Worm (Caenorhabditis elegans) whole organism, young adult: Measurements from ENCODE around the gene F37H8.6.

Source experiments
- B0336.3 ChIP-seq: fragments of 200-800 bp; sonication (Bioruptor generic); IDR thresholded peaks from 2 replicates; pipeline ENCODE4 v1.3.6; 2022; ENCODE audit warnings: missing genetic modification characterization, missing compliant biosample characterization
- C17E4.6 ChIP-seq: fragments of 200-800 bp; sonication (Bioruptor generic); IDR thresholded peaks from 2 replicates; pipeline ENCODE4 v1.3.6; 2022; ENCODE audit warnings: missing genetic modification reagents, missing genetic modification characterization, missing compliant biosample characterization
- F39B2.1 ChIP-seq: fragments of 200-800 bp; sonication (Bioruptor generic); IDR thresholded peaks from 2 replicates; pipeline ENCODE4 v1.3.6; 2022; ENCODE audit warnings: missing genetic modification reagents, missing genetic modification characterization, missing compliant biosample characterization
- F52B5.7 ChIP-seq: sonication (generic microtip); optimal IDR thresholded peaks from 2 replicates; lab custom pipeline; 2016; ENCODE audit warnings: mild to moderate bottlenecking, missing genetic modification characterization, missing compliant biosample characterization
- F55B11.4 ChIP-seq: sonication (generic microtip); optimal IDR thresholded peaks from 2 replicates; lab custom pipeline; 2016; ENCODE audit warnings: missing compliant biosample characterization, missing genetic modification characterization, borderline replicate concordance; ENCODE audit not compliant: insufficient read depth
- T07F8.4 ChIP-seq: sonication (generic microtip); optimal IDR thresholded peaks from 2 replicates; lab custom pipeline; 2016; ENCODE audit warnings: mild to moderate bottlenecking, missing genetic modification characterization, moderate library complexity, missing compliant biosample characterization
- T26A5.8 ChIP-seq: sonication (generic microtip); optimal IDR thresholded peaks from 2 replicates; lab custom pipeline; 2016; ENCODE audit warnings: missing genetic modification characterization, missing compliant biosample characterization
- Y67H2A.10 ChIP-seq: fragments of 200-800 bp; sonication (Bioruptor generic); conservative IDR thresholded peaks from 2 replicates; pipeline ENCODE4 v1.3.6; 2022; ENCODE audit warnings: missing genetic modification reagents, missing genetic modification characterization, missing compliant biosample characterization
- Y79H2A.3 ChIP-seq: fragments of 200-800 bp; sonication (Bioruptor generic); conservative IDR thresholded peaks from 2 replicates; pipeline ENCODE4 v1.3.6; 2022; ENCODE audit warnings: missing genetic modification reagents, missing genetic modification characterization, missing compliant biosample characterization
- Y95B8A.8 ChIP-seq: fragments of 200-800 bp; sonication (Bioruptor generic); IDR thresholded peaks from 2 replicates; pipeline ENCODE4 v1.3.6; 2022; ENCODE audit warnings: missing genetic modification reagents, missing genetic modification characterization, missing compliant biosample characterization
- ZK185.1 ChIP-seq: sonication (generic microtip); optimal IDR thresholded peaks from 2 replicates; lab custom pipeline; 2016; ENCODE audit warnings: mild to moderate bottlenecking, missing genetic modification characterization, missing compliant biosample characterization; ENCODE audit not compliant: poor library complexity, severe bottlenecking
- bed-1 ChIP-seq: fragments of 200-800 bp; sonication (Bioruptor generic); IDR thresholded peaks from 2 replicates; pipeline ENCODE4 v1.3.6; 2022; ENCODE audit warnings: missing genetic modification reagents, missing genetic modification characterization, missing compliant biosample characterization
- cebp-1 ChIP-seq, 2 experiments: fragments of 200-800 bp in 1 of 2; sonication (Bioruptor generic) in 1 of 2; sonication (generic microtip) in 1 of 2; IDR thresholded peaks in 1 of 2; optimal IDR thresholded peaks in 1 of 2; 2 replicates each; pipeline versions ENCODE4 v1.3.6 to Lab custom; 2017 to 2022; ENCODE audit warnings: missing compliant biosample characterization in 2 of 2, missing genetic modification characterization in 2 of 2, mild to moderate bottlenecking in 1 of 2, missing genetic modification reagents in 1 of 2, moderate library complexity in 1 of 2
- ceh-27 ChIP-seq: fragments of 200-800 bp; sonication (Bioruptor generic); optimal IDR thresholded peaks from 2 replicates; lab custom pipeline; 2018; ENCODE audit warnings: mild to moderate bottlenecking, missing genetic modification characterization, moderate library complexity, missing compliant biosample characterization
- ceh-40 ChIP-seq: fragments of 200-800 bp; sonication (Bioruptor generic); IDR thresholded peaks from 2 replicates; pipeline ENCODE4 v1.3.6; 2022; ENCODE audit warnings: missing genetic modification characterization, missing compliant biosample characterization
- dox-1 ChIP-seq: fragments of 200-800 bp; sonication (Bioruptor generic); IDR thresholded peaks from 2 replicates; pipeline ENCODE4 v1.3.6; 2022; ENCODE audit warnings: missing genetic modification reagents, missing genetic modification characterization, missing compliant biosample characterization
- hmg-1.2 ChIP-seq: fragments of 200-800 bp; sonication (Bioruptor generic); IDR thresholded peaks from 2 replicates; pipeline ENCODE4 v1.3.6; 2022; ENCODE audit warnings: missing genetic modification reagents, missing genetic modification characterization, missing compliant biosample characterization
- let-607 ChIP-seq, 2 experiments: fragments of 200-800 bp in 1 of 2; sonication (Bioruptor generic) in 1 of 2; sonication (generic microtip) in 1 of 2; optimal IDR thresholded peaks; 2 replicates each; lab custom pipeline; 2016 to 2018; ENCODE audit warnings: mild to moderate bottlenecking in 2 of 2, missing compliant biosample characterization in 2 of 2, missing genetic modification characterization in 2 of 2, moderate library complexity in 2 of 2, missing genotype in 1 of 2
- lin-35 ChIP-seq, 3 experiments: fragments of 150-350 bp in 2 of 3; sonication (generic microtip) in 1 of 3; optimal IDR thresholded peaks; 2 replicates each; lab custom pipeline; 2014 to 2018; ENCODE audit warnings: missing biosample characterization in 3 of 3, missing genetic modification characterization in 3 of 3, missing genetic modification reagents in 3 of 3
- madf-10 ChIP-seq: sonication (generic microtip); optimal IDR thresholded peaks from 2 replicates; lab custom pipeline; 2016; ENCODE audit warnings: mild to moderate bottlenecking, missing genetic modification characterization, missing compliant biosample characterization
- madf-3 ChIP-seq: fragments of 200-800 bp; sonication (Bioruptor generic); IDR thresholded peaks from 2 replicates; pipeline ENCODE4 v1.3.6; 2022; ENCODE audit warnings: missing genetic modification reagents, missing genetic modification characterization, missing compliant biosample characterization
- mcd-1 ChIP-seq: fragments of 200-800 bp; sonication (Bioruptor generic); IDR thresholded peaks from 2 replicates; pipeline ENCODE4 v1.3.6; 2022; ENCODE audit warnings: missing genetic modification reagents, missing genetic modification characterization, missing compliant biosample characterization
- nfyb-1 ChIP-seq: fragments of 200-800 bp; sonication (Bioruptor generic); IDR thresholded peaks from 2 replicates; pipeline ENCODE4 v1.3.6; 2022; ENCODE audit warnings: missing genetic modification reagents, missing genetic modification characterization, missing compliant biosample characterization
- nhr-120 ChIP-seq: fragments of 200-800 bp; sonication (Bioruptor generic); IDR thresholded peaks from 2 replicates; pipeline ENCODE4 v1.3.6; 2022; ENCODE audit warnings: missing genetic modification characterization, missing compliant biosample characterization
- nhr-179 ChIP-seq: sonication (generic microtip); optimal IDR thresholded peaks from 2 replicates; lab custom pipeline; 2016; ENCODE audit warnings: mild to moderate bottlenecking, missing genetic modification characterization, missing compliant biosample characterization
- nhr-80 ChIP-seq: sonication (generic microtip); optimal IDR thresholded peaks from 2 replicates; lab custom pipeline; 2016; ENCODE audit warnings: missing genetic modification characterization, missing compliant biosample characterization
- rcor-1 ChIP-seq: fragments of 200-800 bp; sonication (Bioruptor generic); IDR thresholded peaks from 2 replicates; pipeline ENCODE4 v1.3.6; 2022; ENCODE audit warnings: missing genetic modification reagents, missing genetic modification characterization, missing compliant biosample characterization
- snpc-4 ChIP-seq, 5 experiments: fragments of 150-350 bp in 1 of 5; sonication (generic microtip) in 4 of 5; optimal IDR thresholded peaks; 2 replicates each; lab custom pipeline; 2014 to 2018; ENCODE audit warnings: missing genetic modification characterization in 5 of 5, missing biosample characterization in 3 of 5, antibody characterized with exemption in 2 of 5, mild to moderate bottlenecking in 2 of 5, missing compliant biosample characterization in 2 of 5, missing genotype in 2 of 5, moderate library complexity in 2 of 5, missing genetic modification reagents in 1 of 5
- tbp1 ChIP-seq: fragments of 200-800 bp; sonication (Bioruptor generic); optimal IDR thresholded peaks from 2 replicates; lab custom pipeline; 2018; ENCODE audit warnings: mild to moderate bottlenecking, missing genetic modification characterization, missing compliant biosample characterization
- zfh-2 ChIP-seq: fragments of 200-800 bp; sonication (Bioruptor generic); conservative IDR thresholded peaks from 2 replicates; pipeline ENCODE4 v1.3.6; 2022; ENCODE audit warnings: missing genetic modification reagents, missing genetic modification characterization, missing compliant biosample characterization
- ztf-6 ChIP-seq: fragments of 200-800 bp; sonication (Bioruptor generic); IDR thresholded peaks from 2 replicates; pipeline ENCODE4 v1.3.6; 2022; ENCODE audit warnings: missing genetic modification reagents, missing genetic modification characterization, missing compliant biosample characterization

Gene F37H8.6

ce11 chrII:11188026-11188425 is 10.8 kb upstream of the F37H8.6 start, which contains the start of gene F37H8.5:
TSS of gene F37H8.5 (plus strand) at chrII:11188206.
- no peak for TF ChIP-seq T07F8.4
- no peak for TF ChIP-seq tbp1 (GFP tag; lab: Kevin White, UChicago)
- TF ChIP-seq Y95B8A.8 (GFP tag; lab: Robert Waterston, UW): no peak
- no peak for TF ChIP-seq ztf-6 (GFP tag; lab: Robert Waterston, UW)
- TF ChIP-seq ceh-40: no peak
- TF ChIP-seq T26A5.8 (tag; lab: Kevin White, UChicago): no peak
- TF ChIP-seq nhr-120: no peak
- no peak for TF ChIP-seq C17E4.6 (GFP tag; lab: Robert Waterston, UW)
- no peak for TF ChIP-seq ceh-27
- no peak for TF ChIP-seq madf-10 (tag; lab: Kevin White, UChicago)
- no peak for TF ChIP-seq B0336.3 (GFP tag; lab: Robert Waterston, UW)

ce11 chrII:11185728-11186127 is 8.5 kb upstream of the F37H8.6 start, which contains the start of gene sfxn-1.2:
TSS of gene sfxn-1.2 (plus strand) at chrII:11186028.
- TF ChIP-seq Y79H2A.3 (no peak), lin-35 (GFP tag; optimal IDR thresholded peaks at IDR 0.05; lab: Kevin White, UChicago) (no peak), F52B5.7 (tag; lab: Kevin White, UChicago) (no peak), nhr-179 (tag; lab: Kevin White, UChicago) (no peak), Y67H2A.10 (GFP tag; lab: Robert Waterston, UW) (no peak), rcor-1 (GFP tag; lab: Robert Waterston, UW) (no peak)

- TF ChIP-seq nhr-80 (tag; lab: Kevin White, UChicago) (peak; percentile 30), zfh-2 (GFP tag; lab: Robert Waterston, UW) (peak; percentile 78), nfyb-1 (GFP tag; lab: Robert Waterston, UW) (0 out of 2 replicates have a peak, but pooled peaks have one; percentile 11), mcd-1 (GFP tag; lab: Robert Waterston, UW) (peak; percentile 34; the same call in 1 of the 2 replicates), hmg-1.2 (GFP tag; lab: Robert Waterston, UW) (peak; percentile 81), madf-3 (GFP tag; lab: Robert Waterston, UW) (no peak), ZK185.1 (peak; percentile 43), let-607 (tag; optimal IDR thresholded peaks at IDR 0.05; lab: Kevin White, UChicago) (no peak), snpc-4 (GFP tag; optimal IDR thresholded peaks at IDR 0.05; lab: Kevin White, UChicago) (no peak), snpc-4 (tag; optimal IDR thresholded peaks at IDR 0.05; lab: Kevin White, UChicago) (peak in 1 of 4 experiments; percentile 14), dox-1 (GFP tag; lab: Robert Waterston, UW) (peak; percentile 19; the same call in 1 of the 2 replicates)
- TF ChIP-seq, all 124 proteins: peak for 8
Observed at ce11 chrII:11184757-11185341, 7.6 kb upstream of the F37H8.6 start, which contains the start of gene lir-3. TSS of gene lir-3 (minus strand) at chrII:11184807.

DNA sequence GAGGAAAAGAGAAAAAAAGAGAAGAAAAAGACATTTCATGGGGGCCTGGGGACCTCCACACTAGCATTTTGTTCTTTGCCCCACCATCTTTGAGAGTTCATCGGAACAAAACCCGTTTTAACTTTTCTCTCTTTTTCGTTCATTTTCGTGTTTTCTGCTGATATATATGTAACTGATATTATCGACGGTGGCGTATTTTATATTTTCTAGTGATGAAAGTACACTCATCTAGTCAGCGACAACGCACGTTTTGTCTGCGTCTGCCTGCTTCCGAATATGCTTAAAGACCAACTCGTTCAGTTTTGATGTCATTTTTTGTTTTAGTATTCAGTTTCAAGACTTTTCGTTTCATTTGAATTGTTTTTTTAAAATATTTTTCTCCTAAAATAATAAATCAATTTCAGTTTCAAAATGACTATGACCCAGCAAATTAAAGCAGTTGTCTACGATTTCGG is 4.0 kb upstream of the F37H8.6 start, which contains the start of gene bigr-1:
bigr-1 (plus strand) TSS at position 405 of the 455 bp plus-strand sequence.
- TF ChIP-seq F55B11.4 (tag; lab: Kevin White, UChicago) (no peak), cebp-1 (GFP tag; IDR thresholded peaks at IDR 0.05; lab: Robert Waterston, UW) (no peak), cebp-1 (tag; optimal IDR thresholded peaks at IDR 0.05; lab: Kevin White, UChicago) (peak; percentile 24), nhr-80 (tag; lab: Kevin White, UChicago) (peak; percentile 61)

DNA sequence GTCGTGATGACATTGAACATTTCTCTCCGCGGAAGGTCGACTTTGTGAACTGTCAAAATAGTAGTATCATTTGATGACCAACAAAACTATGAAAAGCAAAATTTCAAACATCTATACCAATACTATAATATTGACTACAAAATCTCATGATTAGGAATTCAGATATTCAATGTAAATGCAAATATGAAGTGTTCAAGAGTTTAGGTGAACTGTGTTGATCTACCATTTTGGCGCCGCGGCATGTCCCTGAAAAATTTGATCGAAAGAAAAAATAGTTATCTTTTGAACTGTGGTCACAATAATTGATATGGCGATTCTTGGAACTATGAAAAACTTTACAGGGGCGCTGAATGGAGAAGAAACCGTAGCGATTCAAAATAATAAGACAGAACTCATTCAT is 1.5 kb upstream of the F37H8.6 start:
- TF ChIP-seq F39B2.1 (GFP tag; lab: Robert Waterston, UW) (no peak), nhr-80 (tag; lab: Kevin White, UChicago) (no peak), bed-1 (no peak), ZK185.1 (no peak), nfyb-1 (GFP tag; lab: Robert Waterston, UW) (no peak)
